Worm (Caenorhabditis elegans) whole organism, L1 larva: ENCODE results near the gene srt-3.
"Not testable (repeated sequence)": the region's sequence is repeated elsewhere in the genome, so short reads cannot be mapped to it uniquely, and the experiment has no call there.

Experiments
- C04F5.9 ChIP-seq: sonication (generic microtip); optimal IDR thresholded peaks from 2 replicates; lab custom pipeline; 2016; ENCODE audit warnings: missing genetic modification characterization, missing compliant biosample characterization
- ceh-63 ChIP-seq: fragments of 200-800 bp; sonication (Bioruptor generic); optimal IDR thresholded peaks from 2 replicates; lab custom pipeline; 2018; ENCODE audit warnings: mild to moderate bottlenecking, missing genetic modification characterization, missing compliant biosample characterization
- ceh-8 ChIP-seq: fragments of 200-800 bp; sonication (Bioruptor generic); optimal IDR thresholded peaks from 2 replicates; lab custom pipeline; 2018; ENCODE audit warnings: mild to moderate bottlenecking, missing genetic modification characterization, moderate library complexity, missing compliant biosample characterization
- dpl-1 ChIP-seq, 3 experiments: fragments of 150-350 bp in 2 of 3; sonication (generic microtip) in 1 of 3; optimal IDR thresholded peaks; 2 replicates each; lab custom pipeline; 2014 to 2017; ENCODE audit warnings: missing biosample characterization in 3 of 3, missing genetic modification characterization in 3 of 3, missing genetic modification reagents in 3 of 3
- egl-13 ChIP-seq: sonication (generic microtip); optimal IDR thresholded peaks from 2 replicates; lab custom pipeline; 2016; ENCODE audit warnings: missing genotype, missing genetic modification reagents, missing genetic modification characterization, missing compliant biosample characterization
- ets-5 ChIP-seq: fragments of 200-800 bp; sonication (Bioruptor generic); IDR thresholded peaks from 2 replicates; pipeline ENCODE4 v1.3.6; 2022; ENCODE audit warnings: missing genetic modification characterization, missing compliant biosample characterization
- fkh-10 ChIP-seq: sonication (generic microtip); optimal IDR thresholded peaks from 2 replicates; lab custom pipeline; 2017; ENCODE audit warnings: missing biosample characterization, missing genetic modification reagents, missing genetic modification characterization
- fkh-8 ChIP-seq: sonication (generic microtip); optimal IDR thresholded peaks from 2 replicates; lab custom pipeline; 2016; ENCODE audit warnings: mild to moderate bottlenecking, missing genetic modification characterization, missing compliant biosample characterization
- hlh-4 ChIP-seq: sonication (generic microtip); optimal IDR thresholded peaks from 2 replicates; lab custom pipeline; 2016; ENCODE audit warnings: mild to moderate bottlenecking, missing genetic modification characterization, missing compliant biosample characterization
- jun-1 ChIP-seq: fragments of 150-350 bp; optimal IDR thresholded peaks from 2 replicates; lab custom pipeline; 2014; ENCODE audit warnings: missing biosample characterization, missing genetic modification reagents, missing genetic modification characterization
- lin-14 ChIP-seq: fragments of 200-800 bp; sonication (Bioruptor generic); optimal IDR thresholded peaks from 2 replicates; lab custom pipeline; 2018; ENCODE audit warnings: mild to moderate bottlenecking, missing genetic modification characterization, moderate library complexity, missing compliant biosample characterization
- lin-15B ChIP-seq: fragments of 150-350 bp; sonication (generic microtip); optimal IDR thresholded peaks from 3 replicates; lab custom pipeline; 2014; ENCODE audit warnings: missing biosample characterization, missing genetic modification characterization
- lir-3 ChIP-seq: sonication (generic microtip); optimal IDR thresholded peaks from 2 replicates; lab custom pipeline; 2016; ENCODE audit warnings: mild to moderate bottlenecking, missing genetic modification characterization, moderate library complexity, missing compliant biosample characterization; ENCODE audit not compliant: poor library complexity
- mab-9 ChIP-seq: fragments of 200-800 bp; sonication (Bioruptor generic); IDR thresholded peaks from 2 replicates; pipeline ENCODE4 v1.3.6; 2022; ENCODE audit warnings: missing genetic modification reagents, missing genetic modification characterization, missing compliant biosample characterization
- mdl-1 ChIP-seq, 2 experiments: fragments of 150-350 bp; optimal IDR thresholded peaks; 2 replicates each; lab custom pipeline; 2014 to 2017; ENCODE audit warnings: missing biosample characterization in 2 of 2, missing genetic modification characterization in 2 of 2, inconsistent platforms in 1 of 2
- mef-2 ChIP-seq: fragments of 150-350 bp; optimal IDR thresholded peaks from 2 replicates; lab custom pipeline; 2014; ENCODE audit warnings: missing biosample characterization, missing genetic modification characterization
- mep-1 ChIP-seq: fragments of 150-350 bp; optimal IDR thresholded peaks from 2 replicates; lab custom pipeline; 2014; ENCODE audit warnings: missing biosample characterization, missing genetic modification characterization
- nhr-12 ChIP-seq: sonication (generic microtip); optimal IDR thresholded peaks from 2 replicates; lab custom pipeline; 2017; ENCODE audit warnings: missing biosample characterization, missing genetic modification characterization
- nhr-20 ChIP-seq: sonication (generic microtip); optimal IDR thresholded peaks from 2 replicates; lab custom pipeline; 2016; ENCODE audit warnings: mild to moderate bottlenecking, missing genetic modification characterization, missing compliant biosample characterization
- nhr-237 ChIP-seq: fragments of 150-350 bp; optimal IDR thresholded peaks from 2 replicates; lab custom pipeline; 2014; ENCODE audit warnings: missing biosample characterization, missing genetic modification characterization
- nhr-85 ChIP-seq: sonication (generic microtip); peaks from one replicate; lab custom pipeline; 2016; ENCODE audit warnings: missing genetic modification characterization, inconsistent platforms, missing compliant biosample characterization
- nhr-90 ChIP-seq: sonication (generic microtip); optimal IDR thresholded peaks from 2 replicates; lab custom pipeline; 2016; ENCODE audit warnings: mild to moderate bottlenecking, missing genetic modification characterization, missing compliant biosample characterization; ENCODE audit not compliant: poor library complexity
- pax-3 ChIP-seq: fragments of 200-800 bp; sonication (Bioruptor generic); optimal IDR thresholded peaks from 2 replicates; lab custom pipeline; 2018; ENCODE audit warnings: mild to moderate bottlenecking, missing genetic modification characterization, moderate library complexity, missing compliant biosample characterization
- snu-23 ChIP-seq: sonication (generic microtip); optimal IDR thresholded peaks from 2 replicates; lab custom pipeline; 2016; ENCODE audit warnings: missing genetic modification characterization, missing compliant biosample characterization
- sox-4 ChIP-seq: sonication (generic microtip); optimal IDR thresholded peaks from 2 replicates; lab custom pipeline; 2016; ENCODE audit warnings: missing genetic modification characterization, missing compliant biosample characterization
- sptf-1 ChIP-seq: fragments of 150-350 bp; optimal IDR thresholded peaks from 2 replicates; lab custom pipeline; 2014; ENCODE audit warnings: missing biosample characterization, missing genetic modification characterization
- unc-130 ChIP-seq: fragments of 150-350 bp; optimal IDR thresholded peaks from 2 replicates; lab custom pipeline; 2017; ENCODE audit warnings: missing biosample characterization, missing genetic modification characterization, inconsistent platforms
- vab-15 ChIP-seq: sonication (generic microtip); optimal IDR thresholded peaks from 2 replicates; lab custom pipeline; 2017; ENCODE audit warnings: missing genotype, mild to moderate bottlenecking, missing genetic modification characterization, missing compliant biosample characterization
- zag-1 ChIP-seq: fragments of 150-350 bp; optimal IDR thresholded peaks from 2 replicates; lab custom pipeline; 2014; ENCODE audit warnings: missing biosample characterization, missing genetic modification characterization
- zip-4 ChIP-seq: fragments of 200-800 bp; sonication (Bioruptor generic); optimal IDR thresholded peaks from 2 replicates; lab custom pipeline; 2018; ENCODE audit warnings: mild to moderate bottlenecking, missing genetic modification characterization, moderate library complexity, missing compliant biosample characterization

The srt-3 gene

DNA sequence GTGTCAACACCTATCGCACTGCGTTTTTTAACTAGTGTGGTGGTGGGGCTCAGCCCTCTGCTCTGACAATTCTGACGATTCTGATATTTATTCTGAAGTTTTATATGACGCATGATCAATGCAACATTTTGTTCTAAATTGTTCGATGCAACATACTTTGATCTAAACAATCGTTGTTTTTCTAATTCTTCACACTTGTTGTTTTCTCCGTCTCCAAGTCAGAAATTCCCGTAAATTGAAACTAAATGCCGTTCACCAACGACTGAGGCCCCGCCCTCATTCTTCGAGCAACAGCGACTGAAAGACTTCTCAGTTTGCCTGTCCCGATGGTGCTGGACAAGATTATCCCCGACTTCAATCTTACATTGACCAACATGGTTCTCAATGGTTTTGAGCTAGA, 24.7 kb upstream of the srt-3 start, which contains the start of gene srt-19:
Gene srt-19, plus strand, starts transcription at position 301 of the 400 bp plus-strand sequence.
- not testable (repeated sequence) for TF ChIP-seq nhr-85; jun-1 (tag; lab: Kevin White, UChicago); hlh-4

DNA sequence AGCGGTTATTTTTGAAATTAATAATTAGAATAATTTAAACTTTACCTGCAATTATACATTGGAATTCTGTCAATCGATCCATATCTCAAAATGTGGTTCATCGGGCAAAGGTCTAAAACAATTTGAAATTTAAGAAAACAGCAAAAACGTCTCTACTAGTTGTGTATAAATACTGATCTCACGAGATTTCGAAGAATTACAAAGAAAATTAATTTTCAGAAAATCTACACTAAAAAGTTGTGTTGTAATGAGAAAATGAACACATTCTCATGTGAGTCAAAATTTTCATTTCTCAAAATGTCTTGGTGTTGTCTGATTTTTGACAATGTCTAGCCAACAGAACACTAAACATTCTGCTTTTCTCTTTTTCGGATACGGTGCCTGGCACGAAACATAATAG, 21.7 kb upstream of the srt-3 start, which contains the start of gene srt-37:
Gene srt-37, minus strand, starts transcription at position 101 of the 400 bp plus-strand sequence.
- TF ChIP-seq zip-4; C04F5.9 (tag; lab: Kevin White, UChicago); nhr-237 (tag; lab: Kevin White, UChicago): not testable (repeated sequence)

DNA sequence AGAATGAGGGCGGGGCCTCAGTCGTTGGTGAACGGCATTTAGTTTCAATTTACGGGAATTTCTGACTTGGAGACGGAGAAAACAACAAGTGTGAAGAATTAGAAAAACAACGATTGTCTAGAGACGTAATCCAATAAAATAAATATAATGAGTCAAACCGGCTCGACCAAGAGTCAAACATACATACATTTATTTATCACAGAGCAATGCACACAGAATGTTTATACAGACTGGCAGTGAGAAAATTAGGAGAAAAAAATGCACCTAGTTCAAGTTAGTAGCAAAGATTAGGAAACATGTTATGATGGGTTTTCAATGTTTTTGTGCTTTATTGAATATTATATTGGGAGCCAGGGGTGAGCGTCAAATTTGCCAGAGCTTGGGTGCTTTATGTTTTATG, 18.7 kb upstream of the srt-3 start, which contains the start of gene srt-20:
Gene srt-20, minus strand, starts transcription at position 101 of the 400 bp plus-strand sequence.
- not testable (repeated sequence) for TF ChIP-seq lin-14 (GFP tag; lab: Kevin White, UChicago); nhr-90; nhr-237 (tag; lab: Kevin White, UChicago)

DNA sequence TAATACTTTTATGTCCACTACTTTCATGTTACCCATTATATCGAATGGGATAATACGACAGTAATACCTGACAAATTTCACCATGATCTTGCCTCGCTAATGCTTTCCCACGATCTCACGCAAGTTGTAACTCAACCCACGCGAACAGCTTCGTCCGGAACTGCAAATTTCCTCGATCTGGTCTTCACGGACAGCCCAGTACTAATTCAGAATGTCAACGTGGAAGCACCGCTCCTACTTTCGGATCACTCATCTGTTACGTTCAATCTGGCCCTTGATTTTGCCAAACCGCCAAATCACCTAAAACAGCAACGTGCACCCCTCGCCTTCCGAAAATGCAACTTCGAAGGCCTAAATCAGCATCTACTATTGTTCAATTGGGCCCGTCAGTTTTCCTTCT, 13.4 kb upstream of the srt-3 start:
- no peak for TF ChIP-seq nhr-90
- no peak for TF ChIP-seq mef-2 (tag; lab: Kevin White, UChicago)
- TF ChIP-seq C04F5.9 (tag; lab: Kevin White, UChicago): no peak
- TF ChIP-seq mab-9 (GFP tag; lab: Robert Waterston, UW): no peak
- no peak for TF ChIP-seq zag-1 (tag; lab: Kevin White, UChicago)
- no peak for TF ChIP-seq dpl-1 (GFP tag; optimal IDR thresholded peaks at IDR 0.05; lab: Kevin White, UChicago)
- no peak for TF ChIP-seq ceh-63 (GFP tag; lab: Kevin White, UChicago)
- no peak for TF ChIP-seq vab-15
- no peak for TF ChIP-seq pax-3 (tag; lab: Kevin White, UChicago)
- no peak for TF ChIP-seq fkh-10 (GFP tag; lab: Kevin White, UChicago)
- TF ChIP-seq mep-1 (tag; lab: Kevin White, UChicago): no peak
- TF ChIP-seq nhr-85: no peak
- TF ChIP-seq lin-15B (tag; lab: Kevin White, UChicago): no peak
- no peak for TF ChIP-seq unc-130 (tag; lab: Kevin White, UChicago)
- no peak for TF ChIP-seq fkh-8 (tag; lab: Kevin White, UChicago)
- no peak for TF ChIP-seq egl-13 (tag; lab: Kevin White, UChicago)
- TF ChIP-seq ets-5 (GFP tag; lab: Robert Waterston, UW): no peak
- TF ChIP-seq sox-4 (tag; lab: Kevin White, UChicago): no peak

DNA sequence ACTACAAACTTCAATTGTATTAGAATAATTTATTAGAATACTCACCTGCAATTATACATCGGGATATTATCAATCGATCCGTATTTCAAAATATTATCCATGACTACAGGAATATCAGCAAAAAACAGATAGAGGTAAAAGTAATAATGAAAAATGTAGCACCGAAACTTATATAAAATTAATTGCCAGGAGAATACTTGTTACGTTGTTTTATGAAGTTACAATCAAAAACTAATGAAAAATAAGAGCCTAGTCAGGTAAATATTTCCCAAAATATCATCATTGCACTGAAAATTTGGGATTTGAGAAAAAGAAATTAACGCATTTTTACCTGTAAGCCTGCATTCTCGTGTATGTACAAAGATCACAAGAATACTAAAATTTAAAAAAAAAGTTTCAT, 11.3 kb upstream of the srt-3 start, which contains the start of gene srt-38:
Gene srt-38, minus strand, starts transcription at position 101 of the 400 bp plus-strand sequence.
- not testable (repeated sequence) for TF ChIP-seq nhr-20; mdl-1 (tag; optimal IDR thresholded peaks at IDR 0.05; lab: Kevin White, UChicago); unc-130 (tag; lab: Kevin White, UChicago)

DNA sequence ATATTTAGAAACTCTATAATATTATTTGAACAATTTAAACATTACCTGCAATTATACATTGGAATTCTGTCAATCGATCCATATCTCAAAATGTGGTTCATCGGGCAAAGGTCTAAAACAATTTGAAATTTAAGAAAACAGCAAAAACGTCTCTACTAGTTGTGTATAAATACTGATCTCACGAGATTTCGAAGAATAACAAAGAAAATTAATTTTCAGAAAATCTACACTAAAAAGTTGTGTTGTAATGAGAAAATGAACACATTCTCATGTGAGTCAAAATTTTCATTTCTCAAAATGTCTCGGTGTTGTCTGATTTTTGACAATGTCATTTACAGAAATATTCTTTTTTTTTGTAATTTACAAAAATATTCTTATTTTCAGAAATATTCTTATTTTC, 8.2 kb upstream of the srt-3 start, which contains the start of gene srt-36:
Gene srt-36, minus strand, starts transcription at position 101 of the 400 bp plus-strand sequence.
- TF ChIP-seq sptf-1; nhr-12 (tag; lab: Kevin White, UChicago); vab-15: not testable (repeated sequence)

DNA sequence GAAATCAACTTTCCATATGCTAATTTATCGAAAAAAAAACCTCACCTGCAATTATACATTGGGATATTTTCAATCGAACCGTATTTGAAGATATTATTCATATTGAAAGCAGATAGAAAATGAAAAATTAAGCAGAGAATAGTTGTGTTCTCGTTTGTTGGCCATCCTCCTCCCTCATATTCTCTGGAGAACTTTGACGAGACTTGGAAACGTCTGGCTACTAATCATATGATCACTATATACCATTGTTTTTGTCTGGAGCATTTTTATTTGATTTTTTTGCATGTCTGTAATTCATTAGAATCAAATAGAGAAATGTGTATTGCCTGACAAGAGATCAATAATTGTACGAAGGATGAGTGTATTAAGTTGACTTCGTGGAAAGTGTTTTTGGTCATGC, 4.5 kb upstream of the srt-3 start, which contains the start of gene srt-35:
Gene srt-35, minus strand, starts transcription at position 101 of the 400 bp plus-strand sequence.
- TF ChIP-seq ceh-8 (GFP tag; lab: Kevin White, UChicago) (no peak), lir-3 (no peak), snu-23 (GFP tag; lab: Kevin White, UChicago) (no peak)
